Fruit fly (Drosophila melanogaster) whole organism, embryonic: ENCODE data around the gene Rift.

ENCODE experiments used
- ATbp ChIP-seq: fragments of 200-800 bp; sonication (Bioruptor generic); optimal IDR thresholded peaks from 2 replicates; lab custom pipeline; 2017; ENCODE audit warnings: missing biosample characterization, mild to moderate bottlenecking, missing genetic modification characterization, missing genetic modification reagents
- Aef1 ChIP-seq: fragments of 200-800 bp; sonication (Bioruptor generic); IDR thresholded peaks from 3 replicates; pipeline ENCODE4 v1.3.6; 2022; ENCODE audit warnings: missing biosample characterization, missing genetic modification characterization
- Antp ChIP-seq: fragments of 200-800 bp; sonication (Bioruptor generic); optimal IDR thresholded peaks from 3 replicates; lab custom pipeline; 2016; ENCODE audit warnings: missing biosample characterization, missing genetic modification characterization
- Bgb ChIP-seq: fragments of 200-800 bp; sonication (Bioruptor generic); IDR thresholded peaks from 2 replicates; pipeline ENCODE4 v1.3.6; 2022; ENCODE audit warnings: missing biosample characterization, missing genetic modification characterization; ENCODE audit not compliant: partially characterized antibody
- Bteb2 ChIP-seq: fragments of 200-800 bp; sonication (Bioruptor generic); optimal IDR thresholded peaks from 2 replicates; lab custom pipeline; 2016; ENCODE audit warnings: missing biosample characterization, missing genetic modification characterization
- CG10267 ChIP-seq: fragments of 200-800 bp; sonication (Bioruptor generic); optimal IDR thresholded peaks from 2 replicates; lab custom pipeline; 2018; ENCODE audit warnings: missing biosample characterization, mild to moderate bottlenecking, missing genetic modification characterization, moderate library complexity
- CG10274 ChIP-seq: fragments of 200-800 bp; sonication (Bioruptor generic); optimal IDR thresholded peaks from 3 replicates; lab custom pipeline; 2017; ENCODE audit warnings: missing biosample characterization, mild to moderate bottlenecking, missing genetic modification characterization
- CG10462 ChIP-seq: fragments of 200-800 bp; sonication (Bioruptor generic); optimal IDR thresholded peaks from 2 replicates; lab custom pipeline; 2016; ENCODE audit warnings: missing biosample characterization, missing genetic modification characterization
- CG12659 ChIP-seq: fragments of 200-800 bp; sonication (Bioruptor generic); optimal IDR thresholded peaks from 3 replicates; lab custom pipeline; 2017; ENCODE audit warnings: mild to moderate bottlenecking, missing biosample characterization, missing genetic modification reagents, missing genetic modification characterization
- CG13296 ChIP-seq: fragments of 200-800 bp; sonication (Bioruptor generic); optimal IDR thresholded peaks from 3 replicates; lab custom pipeline; 2018; ENCODE audit warnings: missing biosample characterization, mild to moderate bottlenecking, missing genetic modification characterization
- CG13624 ChIP-seq: fragments of 200-800 bp; sonication (Bioruptor generic); optimal IDR thresholded peaks from 2 replicates; lab custom pipeline; 2016; ENCODE audit warnings: missing biosample characterization, missing genetic modification characterization
- CG16863 ChIP-seq: fragments of 200-800 bp; sonication (Bioruptor generic); optimal IDR thresholded peaks from 3 replicates; lab custom pipeline; 2016; ENCODE audit warnings: missing biosample characterization, missing genetic modification characterization
- CG17829 ChIP-seq: fragments of 200-800 bp; optimal IDR thresholded peaks from 2 replicates; lab custom pipeline; 2019; ENCODE audit warnings: missing biosample characterization, mild to moderate bottlenecking, missing genetic modification characterization, moderate library complexity
- CG2129 ChIP-seq: fragments of 200-800 bp; sonication (Bioruptor generic); IDR thresholded peaks from 2 replicates; pipeline ENCODE4 v1.3.6; 2022; ENCODE audit warnings: missing biosample characterization, missing genetic modification characterization; ENCODE audit not compliant: partially characterized antibody
- CG30020 ChIP-seq: fragments of 200-800 bp; optimal IDR thresholded peaks from 2 replicates; lab custom pipeline; 2019; ENCODE audit warnings: missing biosample characterization, mild to moderate bottlenecking, missing genetic modification characterization, moderate library complexity
- CG31224 ChIP-seq: fragments of 200-800 bp; sonication (Bioruptor generic); IDR thresholded peaks from 2 replicates; pipeline ENCODE4 v1.3.6; 2022; ENCODE audit warnings: missing biosample characterization, missing genetic modification characterization
- CG7271 ChIP-seq: fragments of 200-800 bp; sonication (Bioruptor generic); optimal IDR thresholded peaks from 2 replicates; lab custom pipeline; 2018; ENCODE audit warnings: missing biosample characterization, mild to moderate bottlenecking, missing genetic modification characterization, moderate library complexity
- CG7839 ChIP-seq: fragments of 200-800 bp; sonication (Bioruptor generic); optimal IDR thresholded peaks from 3 replicates; lab custom pipeline; 2018; ENCODE audit warnings: missing biosample characterization, mild to moderate bottlenecking, missing genetic modification characterization, moderate library complexity
- CG8924 ChIP-seq: fragments of 200-800 bp; optimal IDR thresholded peaks from 3 replicates; lab custom pipeline; 2019; ENCODE audit warnings: missing biosample characterization, mild to moderate bottlenecking, missing genetic modification characterization, moderate library complexity
- CG9932 ChIP-seq: fragments of 200-800 bp; sonication (Bioruptor generic); IDR thresholded peaks from 2 replicates; pipeline ENCODE4 v1.3.6; 2022; ENCODE audit warnings: missing biosample characterization, missing genetic modification characterization
- Camta ChIP-seq: fragments of 200-800 bp; sonication (Bioruptor generic); optimal IDR thresholded peaks from 2 replicates; lab custom pipeline; 2016; ENCODE audit warnings: missing biosample characterization, missing genetic modification characterization
- Chrac-16 ChIP-seq: fragments of 200-800 bp; sonication (Bioruptor generic); optimal IDR thresholded peaks from 3 replicates; lab custom pipeline; 2016; ENCODE audit warnings: missing biosample characterization, missing genetic modification characterization
- Dfd ChIP-seq, 2 experiments: fragments of >200 bp; optimal IDR thresholded peaks; 2 replicates each; lab custom pipeline; 2017; ENCODE audit warnings: missing biosample characterization in 2 of 2, missing genetic modification characterization in 2 of 2
- Dll ChIP-seq: fragments of 200-800 bp; sonication (Bioruptor generic); IDR thresholded peaks from 4 replicates; pipeline ENCODE4 v1.3.6; 2022; ENCODE audit warnings: missing biosample characterization, missing genetic modification characterization; ENCODE audit not compliant: partially characterized antibody
- Doc3 ChIP-seq: fragments of 200-800 bp; sonication (Bioruptor generic); IDR thresholded peaks from 3 replicates; pipeline ENCODE4 v1.3.6; 2022; ENCODE audit warnings: missing biosample characterization, missing genetic modification characterization; ENCODE audit not compliant: partially characterized antibody
- HLH4C ChIP-seq: fragments of 200-800 bp; sonication (Bioruptor generic); IDR thresholded peaks from 3 replicates; pipeline ENCODE4 v1.3.6; 2022; ENCODE audit warnings: missing biosample characterization, missing genetic modification characterization; ENCODE audit not compliant: partially characterized antibody
- Kr ChIP-seq: fragments of 200-800 bp; sonication (Bioruptor generic); optimal IDR thresholded peaks from 2 replicates; lab custom pipeline; 2017; ENCODE audit warnings: missing biosample characterization, mild to moderate bottlenecking, missing genetic modification characterization
- Ptx1 ChIP-seq: fragments of 200-800 bp; sonication (Bioruptor generic); IDR thresholded peaks from 2 replicates; pipeline ENCODE4 v1.3.6; 2022; ENCODE audit warnings: missing biosample characterization, missing genetic modification characterization
- Ssrp ChIP-seq: fragments of 200-800 bp; sonication (Bioruptor generic); optimal IDR thresholded peaks from 2 replicates; lab custom pipeline; 2018; ENCODE audit warnings: missing biosample characterization, mild to moderate bottlenecking, missing genetic modification characterization, moderate library complexity
- az2 ChIP-seq: fragments of 200-800 bp; sonication (Bioruptor generic); optimal IDR thresholded peaks from 3 replicates; lab custom pipeline; 2016; ENCODE audit warnings: missing biosample characterization, missing genetic modification characterization
- bbx ChIP-seq: fragments of 200-800 bp; sonication (Bioruptor generic); IDR thresholded peaks from 2 replicates; pipeline ENCODE4 v1.3.6; 2022; ENCODE audit warnings: missing biosample characterization, missing genetic modification characterization; ENCODE audit not compliant: partially characterized antibody
- btn ChIP-seq: fragments of 200-800 bp; sonication (Bioruptor generic); optimal IDR thresholded peaks from 2 replicates; lab custom pipeline; 2016; ENCODE audit warnings: missing biosample characterization, missing genetic modification characterization
- crc ChIP-seq: fragments of 200-800 bp; sonication (Bioruptor generic); optimal IDR thresholded peaks from 2 replicates; lab custom pipeline; 2016; ENCODE audit warnings: missing biosample characterization, missing genetic modification characterization
- dimm ChIP-seq: fragments of 200-800 bp; sonication (Bioruptor generic); IDR thresholded peaks from 2 replicates; pipeline ENCODE4 v1.3.6; 2022; ENCODE audit warnings: missing biosample characterization, missing genetic modification characterization
- dm ChIP-seq: fragments of 200-800 bp; sonication (Bioruptor generic); optimal IDR thresholded peaks from 3 replicates; lab custom pipeline; 2016; ENCODE audit warnings: missing biosample characterization, missing genetic modification characterization
- gcm2 ChIP-seq: fragments of 200-800 bp; sonication (Bioruptor generic); optimal IDR thresholded peaks from 2 replicates; lab custom pipeline; 2016; ENCODE audit warnings: missing biosample characterization, missing genetic modification characterization
- gsb-n ChIP-seq: fragments of 200-800 bp; sonication (Bioruptor generic); optimal IDR thresholded peaks from 3 replicates; lab custom pipeline; 2018; ENCODE audit warnings: missing biosample characterization, mild to moderate bottlenecking, missing genetic modification characterization
- jumu ChIP-seq: fragments of 200-800 bp; sonication (Bioruptor generic); optimal IDR thresholded peaks from 3 replicates; lab custom pipeline; 2016; ENCODE audit warnings: missing biosample characterization, missing genetic modification characterization
- ken ChIP-seq: fragments of 200-800 bp; sonication (Bioruptor generic); IDR thresholded peaks from 3 replicates; pipeline ENCODE4 v1.3.6; 2022; ENCODE audit warnings: missing biosample characterization, missing genetic modification characterization
- mld ChIP-seq: fragments of 200-800 bp; sonication (Bioruptor generic); IDR thresholded peaks from 3 replicates; pipeline ENCODE4 v1.3.6; 2022; ENCODE audit warnings: missing biosample characterization, missing genetic modification characterization; ENCODE audit not compliant: partially characterized antibody
- sd ChIP-seq: fragments of 200-800 bp; sonication (Bioruptor generic); optimal IDR thresholded peaks from 3 replicates; lab custom pipeline; 2018; ENCODE audit warnings: missing biosample characterization, mild to moderate bottlenecking, missing genetic modification characterization, moderate library complexity
- sob ChIP-seq: fragments of 200-800 bp; sonication (Bioruptor generic); IDR thresholded peaks from 2 replicates; pipeline ENCODE4 v1.3.6; 2022; ENCODE audit warnings: missing biosample characterization, missing genetic modification characterization
- stwl ChIP-seq: fragments of 200-800 bp; sonication (Bioruptor generic); optimal IDR thresholded peaks from 3 replicates; lab custom pipeline; 2018; ENCODE audit warnings: missing biosample characterization, mild to moderate bottlenecking, missing genetic modification characterization, moderate library complexity
- tgo ChIP-seq: fragments of 200-800 bp; sonication (Bioruptor generic); IDR thresholded peaks from 3 replicates; pipeline ENCODE4 v1.3.6; 2022; ENCODE audit warnings: missing biosample characterization, missing genetic modification characterization
- tin ChIP-seq: fragments of 200-800 bp; sonication (Bioruptor generic); optimal IDR thresholded peaks from 3 replicates; lab custom pipeline; 2016; ENCODE audit warnings: missing biosample characterization, missing genetic modification characterization
- trem ChIP-seq: fragments of 200-800 bp; optimal IDR thresholded peaks from 3 replicates; lab custom pipeline; 2019; ENCODE audit warnings: missing biosample characterization, mild to moderate bottlenecking, missing genetic modification characterization, moderate library complexity
- vvl ChIP-seq: fragments of 200-800 bp; sonication (Bioruptor generic); IDR thresholded peaks from 2 replicates; pipeline ENCODE4 v1.3.6; 2022; ENCODE audit warnings: missing biosample characterization, missing genetic modification characterization
- zen2 ChIP-seq: fragments of 200-800 bp; sonication (Bioruptor generic); IDR thresholded peaks from 3 replicates; pipeline ENCODE4 v1.3.6; 2022; ENCODE audit warnings: missing biosample characterization, missing genetic modification characterization; ENCODE audit not compliant: partially characterized antibody

The Rift gene

dm6 chr3R:31793664-31794417 is 16.1 kb downstream of the Rift start, which contains the start of the genes Mccc1 and Acf (continued):
- no peak for TF ChIP-seq dm
- peak; percentile 54; the same call in 1 of the 2 replicates for TF ChIP-seq Bgb (GFP tag; lab: Robert Waterston, UW)
- no peak for TF ChIP-seq CG31224 (GFP tag; lab: Robert Waterston, UW)
- TF ChIP-seq tin (GFP tag; lab: Kevin White, UChicago) = peak; percentile 22
- TF ChIP-seq Dfd (GFP tag; optimal IDR thresholded peaks at IDR 0.05; lab: Kevin White, UChicago) = no peak
- TF ChIP-seq ATbp (GFP tag; lab: Kevin White, UChicago) = no peak
- peak; percentile 41 for TF ChIP-seq az2 (GFP tag; lab: Kevin White, UChicago)
- peak; percentile 31 for TF ChIP-seq jumu (GFP tag; lab: Kevin White, UChicago)
- peak; percentile 33 for TF ChIP-seq crc (GFP tag; lab: Kevin White, UChicago)
- TF ChIP-seq CG10267 (tag; lab: Kevin White, UChicago) = peak; percentile 52
- peak; percentile 54 for TF ChIP-seq trem
- peak; percentile 71 for TF ChIP-seq CG10462 (GFP tag; lab: Kevin White, UChicago)
- TF ChIP-seq CG13624 (GFP tag; lab: Kevin White, UChicago) = peak; percentile 10
- TF ChIP-seq mld (GFP tag; lab: Robert Waterston, UW) = no peak
- no peak for TF ChIP-seq CG10274 (GFP tag; lab: Kevin White, UChicago)
- TF ChIP-seq Ptx1 = peak; percentile 51
- no peak for TF ChIP-seq dimm
- peak; percentile 76 for TF ChIP-seq HLH4C (GFP tag; lab: Robert Waterston, UW)
- peak; percentile 37 for TF ChIP-seq Antp
- TF ChIP-seq CG8924 (tag; lab: Kevin White, UChicago) = no peak
- TF ChIP-seq CG9932 = peak; percentile 45
- no peak for TF ChIP-seq Kr
- peak; percentile 31; the same call in 1 of the 3 replicates for TF ChIP-seq zen2 (GFP tag; lab: Robert Waterston, UW)
- peak; percentile 63 for TF ChIP-seq bbx (GFP tag; lab: Robert Waterston, UW)
- TF ChIP-seq vvl (GFP tag; lab: Robert Waterston, UW) = peak; percentile 14; the same call in 1 of the 2 replicates
- TF ChIP-seq tgo = peak; percentile 46; the same call in 1 of the 3 replicates
- peak; percentile 73 for TF ChIP-seq Dll (GFP tag; lab: Robert Waterston, UW)
- peak; percentile 18; the same call in 1 of the 3 replicates for TF ChIP-seq Aef1
- peak; percentile 37; the same call in 1 of the 2 replicates for TF ChIP-seq sob (GFP tag; lab: Robert Waterston, UW)
- peak; percentile 20; the same call in 1 of the 3 replicates for TF ChIP-seq ken (GFP tag; lab: Robert Waterston, UW)
- TF ChIP-seq btn (GFP tag; lab: Kevin White, UChicago) = no peak
- peak; percentile 86 for TF ChIP-seq stwl (tag; lab: Kevin White, UChicago)
- no peak for TF ChIP-seq sd (tag; lab: Kevin White, UChicago)
- no peak for TF ChIP-seq CG13296 (GFP tag; lab: Kevin White, UChicago)
- no peak for TF ChIP-seq Ssrp (tag; lab: Kevin White, UChicago)
- no peak for TF ChIP-seq gcm2
- TF ChIP-seq CG16863 = peak; percentile 29
- peak; percentile 37 for TF ChIP-seq CG12659
- no peak for TF ChIP-seq Camta (GFP tag; lab: Kevin White, UChicago)
- TF ChIP-seq Bteb2 (GFP tag; lab: Kevin White, UChicago) = peak; percentile 41
- peak; percentile 12 for TF ChIP-seq CG7271
- peak; percentile 54 for TF ChIP-seq CG30020 (tag; lab: Kevin White, UChicago)
- TF ChIP-seq Doc3 (GFP tag; lab: Robert Waterston, UW) = peak; percentile 50; the same call in 2 of the 3 replicates
- TF ChIP-seq CG7839 (tag; lab: Kevin White, UChicago) = no peak
- no peak; the same call in 1 of the 2 replicates for TF ChIP-seq CG2129
- peak; percentile 59 for TF ChIP-seq CG17829 (tag; lab: Kevin White, UChicago)
- TF ChIP-seq Chrac-16 (GFP tag; lab: Kevin White, UChicago) = peak; percentile 42
- no peak for TF ChIP-seq gsb-n (tag; lab: Kevin White, UChicago)
